Worm (Caenorhabditis elegans) whole organism, L3 larva: ENCODE results near the gene trr-1.

Source experiments
- R02D3.7 ChIP-seq: fragments of 150-350 bp; optimal IDR thresholded peaks from 2 replicates; lab custom pipeline; 2014; ENCODE audit warnings: missing biosample characterization, missing genetic modification characterization
- aly-2 ChIP-seq: fragments of 150-350 bp; optimal IDR thresholded peaks from 2 replicates; lab custom pipeline; 2014; ENCODE audit warnings: missing biosample characterization, missing genetic modification characterization
- ceh-16 ChIP-seq: sonication (generic microtip); optimal IDR thresholded peaks from 2 replicates; lab custom pipeline; 2017; ENCODE audit warnings: missing biosample characterization, missing genetic modification characterization
- ceh-28 ChIP-seq: fragments of 150-350 bp; optimal IDR thresholded peaks from 2 replicates; lab custom pipeline; 2014; ENCODE audit warnings: missing biosample characterization, missing genetic modification reagents, missing genetic modification characterization
- ceh-82 ChIP-seq: fragments of 150-350 bp; optimal IDR thresholded peaks from 2 replicates; lab custom pipeline; 2014; ENCODE audit warnings: missing biosample characterization, missing genetic modification characterization
- ceh-9 ChIP-seq: sonication (generic microtip); optimal IDR thresholded peaks from 2 replicates; lab custom pipeline; 2018; ENCODE audit warnings: missing biosample characterization, missing genetic modification characterization
- egl-5 ChIP-seq: fragments of 150-350 bp; optimal IDR thresholded peaks from 2 replicates; lab custom pipeline; 2017; ENCODE audit warnings: missing biosample characterization, missing genetic modification reagents, missing genetic modification characterization, inconsistent platforms
- elt-2 ChIP-seq: sonication (generic microtip); optimal IDR thresholded peaks from 2 replicates; lab custom pipeline; 2016; ENCODE audit warnings: missing genetic modification reagents, mild to moderate bottlenecking, missing genetic modification characterization, missing compliant biosample characterization
- fkh-10 ChIP-seq: sonication (generic microtip); optimal IDR thresholded peaks from 2 replicates; lab custom pipeline; 2017; ENCODE audit warnings: missing biosample characterization, missing genetic modification reagents, missing genetic modification characterization
- fkh-2 ChIP-seq: fragments of 150-350 bp; optimal IDR thresholded peaks from 2 replicates; lab custom pipeline; 2014; ENCODE audit warnings: missing biosample characterization, missing genetic modification reagents, missing genetic modification characterization
- fos-1 ChIP-seq: fragments of 150-350 bp; optimal IDR thresholded peaks from 2 replicates; lab custom pipeline; 2014; ENCODE audit warnings: missing biosample characterization, missing genetic modification characterization
- hmg-11 ChIP-seq: sonication (generic microtip); optimal IDR thresholded peaks from 2 replicates; lab custom pipeline; 2016; ENCODE audit warnings: missing genetic modification characterization, missing compliant biosample characterization
- lin-15B ChIP-seq: fragments of 150-350 bp; optimal IDR thresholded peaks from 2 replicates; lab custom pipeline; 2014; ENCODE audit warnings: missing biosample characterization, missing genetic modification characterization
- lin-39 ChIP-seq: fragments of 150-350 bp; optimal IDR thresholded peaks from 2 replicates; lab custom pipeline; 2018; ENCODE audit warnings: missing biosample characterization, missing genetic modification reagents, missing genetic modification characterization
- lsy-12 ChIP-seq: sonication (generic microtip); optimal IDR thresholded peaks from 2 replicates; lab custom pipeline; 2016; ENCODE audit warnings: mild to moderate bottlenecking, missing genetic modification characterization, missing compliant biosample characterization
- mdl-1 ChIP-seq: fragments of 150-350 bp; optimal IDR thresholded peaks from 2 replicates; lab custom pipeline; 2014; ENCODE audit warnings: missing biosample characterization, missing genetic modification characterization
- nfya-1 ChIP-seq: sonication (generic microtip); optimal IDR thresholded peaks from 2 replicates; lab custom pipeline; 2017; ENCODE audit warnings: missing genetic modification characterization, mild to moderate bottlenecking, missing compliant biosample characterization, antibody characterized with exemption, moderate library complexity; ENCODE audit not compliant: insufficient read depth
- nhr-11 ChIP-seq: fragments of 150-350 bp; optimal IDR thresholded peaks from 2 replicates; lab custom pipeline; 2014; ENCODE audit warnings: missing biosample characterization, missing genetic modification characterization
- nhr-12 ChIP-seq: fragments of 150-350 bp; optimal IDR thresholded peaks from 2 replicates; lab custom pipeline; 2014; ENCODE audit warnings: missing biosample characterization, missing genetic modification characterization
- nhr-23 ChIP-seq: fragments of 150-350 bp; optimal IDR thresholded peaks from 2 replicates; lab custom pipeline; 2014; ENCODE audit warnings: missing biosample characterization, missing genetic modification reagents, missing genetic modification characterization
- nhr-25 ChIP-seq: sonication (generic microtip); optimal IDR thresholded peaks from 2 replicates; lab custom pipeline; 2017; ENCODE audit warnings: missing biosample characterization, missing genetic modification characterization
- nhr-28 ChIP-seq: fragments of 150-350 bp; optimal IDR thresholded peaks from 2 replicates; lab custom pipeline; 2014; ENCODE audit warnings: missing biosample characterization, missing genetic modification characterization
- nhr-43 ChIP-seq: sonication (generic microtip); optimal IDR thresholded peaks from 2 replicates; lab custom pipeline; 2016; ENCODE audit warnings: mild to moderate bottlenecking, missing genetic modification characterization, missing compliant biosample characterization; ENCODE audit not compliant: poor library complexity, severe bottlenecking
- nhr-76 ChIP-seq: fragments of 150-350 bp; sonication (generic microtip); optimal IDR thresholded peaks from 5 replicates; lab custom pipeline; 2014; ENCODE audit warnings: missing biosample characterization, missing genetic modification characterization
- nhr-77 ChIP-seq: fragments of 150-350 bp; optimal IDR thresholded peaks from 2 replicates; lab custom pipeline; 2014; ENCODE audit warnings: missing biosample characterization, missing genetic modification characterization
- pha-4 ChIP-seq: fragments of 150-350 bp; optimal IDR thresholded peaks from 2 replicates; lab custom pipeline; 2014; ENCODE audit warnings: missing biosample characterization, missing genetic modification reagents, missing genetic modification characterization
- pqm-1 ChIP-seq: fragments of 150-350 bp; optimal IDR thresholded peaks from 2 replicates; lab custom pipeline; 2017; ENCODE audit warnings: missing biosample characterization, missing genetic modification characterization, inconsistent platforms
- skn-1 ChIP-seq: fragments of 150-350 bp; optimal IDR thresholded peaks from 2 replicates; lab custom pipeline; 2014; ENCODE audit warnings: missing biosample characterization, missing genetic modification characterization
- snpc-4 ChIP-seq: fragments of 150-350 bp; optimal IDR thresholded peaks from 2 replicates; lab custom pipeline; 2014; ENCODE audit warnings: missing biosample characterization, missing genetic modification characterization
- unc-39 ChIP-seq: sonication (generic microtip); optimal IDR thresholded peaks from 4 replicates; lab custom pipeline; 2017; ENCODE audit warnings: missing biosample characterization, missing genetic modification characterization
- unc-62 ChIP-seq: fragments of 150-350 bp; sonication (generic microtip); optimal IDR thresholded peaks from 4 replicates; lab custom pipeline; 2014; ENCODE audit warnings: missing biosample characterization, missing genetic modification reagents, missing genetic modification characterization
- ztf-4 ChIP-seq: fragments of 150-350 bp; optimal IDR thresholded peaks from 2 replicates; lab custom pipeline; 2014; ENCODE audit warnings: missing biosample characterization, missing genetic modification characterization

trr-1 gene

ce11 chrII:11675877-11676473 is at the start of gene trr-1, which contains the start of gene C47D12.2:
Gene trr-1 (minus strand): TSS chrII:11675927.
Gene C47D12.2 (plus strand): TSS chrII:11676306.
- TF ChIP-seq R02D3.7 (tag; lab: Kevin White, UChicago): peak; percentile 79
- peak; percentile 81 for TF ChIP-seq lin-15B (tag; lab: Kevin White, UChicago)
- peak; percentile 22 for TF ChIP-seq lin-39 (tag; lab: Kevin White, UChicago)
- peak; percentile 78 for TF ChIP-seq nhr-25 (tag; lab: Kevin White, UChicago)
- TF ChIP-seq nhr-77 (tag; lab: Kevin White, UChicago): no peak
- TF ChIP-seq nhr-28 (tag; lab: Kevin White, UChicago): no peak
- peak; percentile 23 for TF ChIP-seq pqm-1 (tag; lab: Kevin White, UChicago)
- peak; percentile 10 for TF ChIP-seq lsy-12 (tag; lab: Kevin White, UChicago)
- no peak for TF ChIP-seq mdl-1 (tag; lab: Kevin White, UChicago)
- TF ChIP-seq skn-1 (tag; lab: Kevin White, UChicago): peak; percentile 16
- TF ChIP-seq nhr-43 (tag; lab: Kevin White, UChicago): peak; percentile 48
- TF ChIP-seq elt-2: peak; percentile 40
- peak; percentile 79 for TF ChIP-seq nhr-23 (tag; lab: Kevin White, UChicago)
- no peak for TF ChIP-seq nhr-12

- TF ChIP-seq lin-39 (tag; lab: Kevin White, UChicago) (peak; percentile 75), lin-15B (tag; lab: Kevin White, UChicago) (peak; percentile 20), nfya-1 (tag; lab: Kevin White, UChicago) (peak; percentile 68), fkh-10 (GFP tag; lab: Kevin White, UChicago) (peak; percentile 51), nhr-76 (tag; lab: Kevin White, UChicago) (no peak), hmg-11 (tag; lab: Kevin White, UChicago) (peak; percentile 26), unc-62 (GFP tag; lab: Kevin White, UChicago) (no peak), pha-4 (peak; percentile 15), fos-1 (no peak)
Observed at ce11 chrII:11724362-11724761, 48.6 kb upstream of the trr-1 start.

ce11 chrII:11723904-11724303 is 48.2 kb upstream of the trr-1 start, which contains the start of gene ldh-1:
Gene ldh-1 (plus strand): TSS chrII:11724204.
- no peak for TF ChIP-seq egl-5
- TF ChIP-seq unc-62 (GFP tag; lab: Kevin White, UChicago): no peak
- TF ChIP-seq ceh-16 (tag; lab: Kevin White, UChicago): no peak
- no peak for TF ChIP-seq pqm-1 (tag; lab: Kevin White, UChicago)
- TF ChIP-seq snpc-4 (tag; lab: Kevin White, UChicago): no peak
- TF ChIP-seq lin-39 (tag; lab: Kevin White, UChicago): no peak
- TF ChIP-seq ceh-9 (tag; lab: Kevin White, UChicago): no peak
- no peak for TF ChIP-seq nhr-11 (tag; lab: Kevin White, UChicago)
- TF ChIP-seq ceh-82 (tag; lab: Kevin White, UChicago): no peak
- TF ChIP-seq ceh-28: no peak
- no peak for TF ChIP-seq fkh-10 (GFP tag; lab: Kevin White, UChicago)

ce11 chrII:11722164-11722563 is 46.4 kb upstream of the trr-1 start:
- no peak for TF ChIP-seq fkh-2
- TF ChIP-seq, all 47 proteins: peak for 0

DNA sequence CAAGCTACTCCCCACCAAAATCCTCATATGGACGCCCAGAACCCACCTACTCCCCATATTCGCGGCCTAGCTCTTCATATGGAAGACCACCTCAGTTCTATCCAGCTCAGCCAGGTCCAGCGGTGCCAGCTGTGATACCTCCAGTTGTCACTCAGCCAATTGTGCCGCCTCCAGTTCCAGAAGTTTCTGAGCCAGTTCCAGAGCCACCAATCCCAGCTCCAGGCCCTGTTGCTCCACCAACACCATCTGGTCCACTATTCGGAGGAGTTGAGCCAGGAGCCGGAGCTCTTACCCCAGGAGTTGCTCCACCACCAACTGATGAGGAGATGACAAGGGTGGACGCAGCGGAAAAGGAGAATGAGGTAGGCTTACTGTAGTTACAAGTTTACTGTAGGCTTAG is 45.9 kb upstream of the trr-1 start:
- no peak for TF ChIP-seq unc-62 (GFP tag; lab: Kevin White, UChicago)
- no peak for TF ChIP-seq mdl-1 (tag; lab: Kevin White, UChicago)
- no peak for TF ChIP-seq unc-39
- no peak for TF ChIP-seq ztf-4 (tag; lab: Kevin White, UChicago)
- TF ChIP-seq nfya-1 (tag; lab: Kevin White, UChicago): no peak
- no peak for TF ChIP-seq ceh-16 (tag; lab: Kevin White, UChicago)
- TF ChIP-seq aly-2 (tag; lab: Kevin White, UChicago): no peak
- TF ChIP-seq nhr-28 (tag; lab: Kevin White, UChicago): no peak
- no peak for TF ChIP-seq nhr-25 (tag; lab: Kevin White, UChicago)
